Worm (Caenorhabditis elegans) whole organism, L3 larva: Measurements from ENCODE around the gene his-31.
A peak's percentile ranks its signal among the peaks of the same experiment; 100 is the strongest.

ENCODE experiments used
- R02D3.7 ChIP-seq: fragments of 150-350 bp; optimal IDR thresholded peaks from 2 replicates; lab custom pipeline; 2014; ENCODE audit warnings: missing biosample characterization, missing genetic modification characterization
- ZK546.5 ChIP-seq: sonication (generic microtip); optimal IDR thresholded peaks from 2 replicates; lab custom pipeline; 2017; ENCODE audit warnings: missing biosample characterization, missing genetic modification characterization
- ama-1 ChIP-seq: fragments of 150-350 bp; optimal IDR thresholded peaks from 2 replicates; lab custom pipeline; 2018
- ceh-16 ChIP-seq: sonication (generic microtip); optimal IDR thresholded peaks from 2 replicates; lab custom pipeline; 2017; ENCODE audit warnings: missing biosample characterization, missing genetic modification characterization
- ceh-28 ChIP-seq: fragments of 150-350 bp; optimal IDR thresholded peaks from 2 replicates; lab custom pipeline; 2014; ENCODE audit warnings: missing biosample characterization, missing genetic modification reagents, missing genetic modification characterization
- ceh-82 ChIP-seq: fragments of 150-350 bp; optimal IDR thresholded peaks from 2 replicates; lab custom pipeline; 2014; ENCODE audit warnings: missing biosample characterization, missing genetic modification characterization
- ceh-9 ChIP-seq: sonication (generic microtip); optimal IDR thresholded peaks from 2 replicates; lab custom pipeline; 2018; ENCODE audit warnings: missing biosample characterization, missing genetic modification characterization
- daf-12 ChIP-seq: fragments of 150-350 bp; optimal IDR thresholded peaks from 2 replicates; lab custom pipeline; 2014; ENCODE audit warnings: missing biosample characterization, missing genetic modification reagents, missing genetic modification characterization
- egl-27 ChIP-seq: sonication (generic microtip); optimal IDR thresholded peaks from 4 replicates; lab custom pipeline; 2017; ENCODE audit warnings: missing biosample characterization, missing genetic modification reagents, missing genetic modification characterization
- egl-5 ChIP-seq: fragments of 150-350 bp; optimal IDR thresholded peaks from 2 replicates; lab custom pipeline; 2017; ENCODE audit warnings: missing biosample characterization, missing genetic modification reagents, missing genetic modification characterization, inconsistent platforms
- elt-1 ChIP-seq: fragments of 150-350 bp; optimal IDR thresholded peaks from 2 replicates; lab custom pipeline; 2014; ENCODE audit warnings: missing biosample characterization, missing genetic modification characterization
- elt-2 ChIP-seq: sonication (generic microtip); optimal IDR thresholded peaks from 2 replicates; lab custom pipeline; 2016; ENCODE audit warnings: missing genetic modification reagents, mild to moderate bottlenecking, missing genetic modification characterization, missing compliant biosample characterization
- elt-3 ChIP-seq, 3 experiments: fragments of 150-350 bp in 1 of 3; sonication (generic microtip) in 2 of 3; optimal IDR thresholded peaks; 2 replicates in 2 of 3; 4 replicates in 1 of 3; lab custom pipeline; 2014 to 2017; ENCODE audit warnings: missing biosample characterization in 3 of 3, missing genetic modification characterization in 3 of 3
- eor-1 ChIP-seq, 2 experiments: fragments of 150-350 bp; optimal IDR thresholded peaks; 2 replicates each; lab custom pipeline; 2014 to 2018; ENCODE audit warnings: missing biosample characterization in 2 of 2, missing genetic modification characterization in 2 of 2
- fkh-10 ChIP-seq: sonication (generic microtip); optimal IDR thresholded peaks from 2 replicates; lab custom pipeline; 2017; ENCODE audit warnings: missing biosample characterization, missing genetic modification reagents, missing genetic modification characterization
- fos-1 ChIP-seq: fragments of 150-350 bp; optimal IDR thresholded peaks from 2 replicates; lab custom pipeline; 2014; ENCODE audit warnings: missing biosample characterization, missing genetic modification characterization
- hmg-11 ChIP-seq: sonication (generic microtip); optimal IDR thresholded peaks from 2 replicates; lab custom pipeline; 2016; ENCODE audit warnings: missing genetic modification characterization, missing compliant biosample characterization
- jun-1 ChIP-seq: fragments of 150-350 bp; optimal IDR thresholded peaks from 2 replicates; lab custom pipeline; 2014; ENCODE audit warnings: missing biosample characterization, missing genetic modification reagents, missing genetic modification characterization
- lin-15B ChIP-seq: fragments of 150-350 bp; optimal IDR thresholded peaks from 2 replicates; lab custom pipeline; 2014; ENCODE audit warnings: missing biosample characterization, missing genetic modification characterization
- lin-39 ChIP-seq: fragments of 150-350 bp; optimal IDR thresholded peaks from 2 replicates; lab custom pipeline; 2018; ENCODE audit warnings: missing biosample characterization, missing genetic modification reagents, missing genetic modification characterization
- lsy-12 ChIP-seq: sonication (generic microtip); optimal IDR thresholded peaks from 2 replicates; lab custom pipeline; 2016; ENCODE audit warnings: mild to moderate bottlenecking, missing genetic modification characterization, missing compliant biosample characterization
- mdl-1 ChIP-seq: fragments of 150-350 bp; optimal IDR thresholded peaks from 2 replicates; lab custom pipeline; 2014; ENCODE audit warnings: missing biosample characterization, missing genetic modification characterization
- mml-1 ChIP-seq: fragments of 150-350 bp; sonication (generic microtip); optimal IDR thresholded peaks from 3 replicates; lab custom pipeline; 2014; ENCODE audit warnings: missing biosample characterization, missing genetic modification characterization
- nfya-1 ChIP-seq: sonication (generic microtip); optimal IDR thresholded peaks from 2 replicates; lab custom pipeline; 2017; ENCODE audit warnings: missing genetic modification characterization, mild to moderate bottlenecking, missing compliant biosample characterization, antibody characterized with exemption, moderate library complexity; ENCODE audit not compliant: insufficient read depth
- nhr-11 ChIP-seq: fragments of 150-350 bp; optimal IDR thresholded peaks from 2 replicates; lab custom pipeline; 2014; ENCODE audit warnings: missing biosample characterization, missing genetic modification characterization
- nhr-12 ChIP-seq: fragments of 150-350 bp; optimal IDR thresholded peaks from 2 replicates; lab custom pipeline; 2014; ENCODE audit warnings: missing biosample characterization, missing genetic modification characterization
- nhr-23 ChIP-seq: fragments of 150-350 bp; optimal IDR thresholded peaks from 2 replicates; lab custom pipeline; 2014; ENCODE audit warnings: missing biosample characterization, missing genetic modification reagents, missing genetic modification characterization
- nhr-237 ChIP-seq: fragments of 150-350 bp; optimal IDR thresholded peaks from 2 replicates; lab custom pipeline; 2014; ENCODE audit warnings: missing biosample characterization, missing genetic modification characterization
- nhr-25 ChIP-seq: sonication (generic microtip); optimal IDR thresholded peaks from 2 replicates; lab custom pipeline; 2017; ENCODE audit warnings: missing biosample characterization, missing genetic modification characterization
- nhr-43 ChIP-seq: sonication (generic microtip); optimal IDR thresholded peaks from 2 replicates; lab custom pipeline; 2016; ENCODE audit warnings: mild to moderate bottlenecking, missing genetic modification characterization, missing compliant biosample characterization; ENCODE audit not compliant: poor library complexity, severe bottlenecking
- nhr-76 ChIP-seq: fragments of 150-350 bp; sonication (generic microtip); optimal IDR thresholded peaks from 5 replicates; lab custom pipeline; 2014; ENCODE audit warnings: missing biosample characterization, missing genetic modification characterization
- nhr-77 ChIP-seq: fragments of 150-350 bp; optimal IDR thresholded peaks from 2 replicates; lab custom pipeline; 2014; ENCODE audit warnings: missing biosample characterization, missing genetic modification characterization
- pha-4 ChIP-seq: fragments of 150-350 bp; optimal IDR thresholded peaks from 2 replicates; lab custom pipeline; 2014; ENCODE audit warnings: missing biosample characterization, missing genetic modification reagents, missing genetic modification characterization
- pqm-1 ChIP-seq: fragments of 150-350 bp; optimal IDR thresholded peaks from 2 replicates; lab custom pipeline; 2017; ENCODE audit warnings: missing biosample characterization, missing genetic modification characterization, inconsistent platforms
- skn-1 ChIP-seq: fragments of 150-350 bp; optimal IDR thresholded peaks from 2 replicates; lab custom pipeline; 2014; ENCODE audit warnings: missing biosample characterization, missing genetic modification characterization
- snpc-4 ChIP-seq: fragments of 150-350 bp; optimal IDR thresholded peaks from 2 replicates; lab custom pipeline; 2014; ENCODE audit warnings: missing biosample characterization, missing genetic modification characterization
- unc-39 ChIP-seq: sonication (generic microtip); optimal IDR thresholded peaks from 4 replicates; lab custom pipeline; 2017; ENCODE audit warnings: missing biosample characterization, missing genetic modification characterization
- unc-62 ChIP-seq: fragments of 150-350 bp; sonication (generic microtip); optimal IDR thresholded peaks from 4 replicates; lab custom pipeline; 2014; ENCODE audit warnings: missing biosample characterization, missing genetic modification reagents, missing genetic modification characterization
- ztf-11 ChIP-seq: fragments of 150-350 bp; optimal IDR thresholded peaks from 2 replicates; lab custom pipeline; 2014; ENCODE audit warnings: missing biosample characterization, missing genetic modification characterization
- ztf-4 ChIP-seq: fragments of 150-350 bp; optimal IDR thresholded peaks from 2 replicates; lab custom pipeline; 2014; ENCODE audit warnings: missing biosample characterization, missing genetic modification characterization

his-31 gene

ce11 chrIV:8333954-8333987 lies at the start of gene his-31:
Gene his-31, minus strand, starts transcription at chrIV:8333983.
- TF ChIP-seq egl-27 (tag; lab: Kevin White, UChicago) (no peak), nhr-237 (tag; lab: Kevin White, UChicago) (no peak), nhr-12 (tag; lab: Kevin White, UChicago) (no peak), mml-1 (tag; lab: Kevin White, UChicago) (no peak), nhr-23 (tag; lab: Kevin White, UChicago) (no peak)

ce11 chrIV:8382695-8383094 lies 48.9 kb upstream of the his-31 start, which contains the start of gene D2096.9:
Gene D2096.9, minus strand, starts transcription at chrIV:8382795.
- no peak for TF ChIP-seq eor-1 (tag; optimal IDR thresholded peaks at IDR 0.05; lab: Kevin White, UChicago)
- TF ChIP-seq mdl-1 (tag; lab: Kevin White, UChicago): no peak
- no peak for TF ChIP-seq nhr-11 (tag; lab: Kevin White, UChicago)

ce11 chrIV:8380266-8380850 lies 46.6 kb upstream of the his-31 start:
- TF ChIP-seq lin-39 (tag; lab: Kevin White, UChicago) (no peak), nhr-43 (no peak), pha-4 (tag; lab: Kevin White, UChicago) (peak; percentile 59), unc-39 (tag; lab: Kevin White, UChicago) (no peak), pqm-1 (tag; lab: Kevin White, UChicago) (peak; percentile 89), mdl-1 (tag; lab: Kevin White, UChicago) (no peak), nhr-25 (tag; lab: Kevin White, UChicago) (no peak), snpc-4 (tag; lab: Kevin White, UChicago) (no peak), jun-1 (tag; lab: Kevin White, UChicago) (peak; percentile 32), daf-12 (no peak), elt-2 (tag; lab: Kevin White, UChicago) (peak; percentile 97)

- TF ChIP-seq ama-1 (lab: Kevin White, UChicago): no peak
- TF ChIP-seq unc-62: no peak
- no peak for TF ChIP-seq ceh-9 (tag; lab: Kevin White, UChicago)
- TF ChIP-seq pqm-1 (tag; lab: Kevin White, UChicago): no peak
- no peak for TF ChIP-seq nhr-76 (tag; lab: Kevin White, UChicago)
- no peak for TF ChIP-seq ceh-16 (tag; lab: Kevin White, UChicago)
- TF ChIP-seq elt-3 (tag; optimal IDR thresholded peaks at IDR 0.05; lab: Kevin White, UChicago): no peak
- no peak for TF ChIP-seq ZK546.5 (tag; lab: Kevin White, UChicago)
- no peak for TF ChIP-seq nhr-12 (tag; lab: Kevin White, UChicago)
- no peak for TF ChIP-seq nhr-43
- no peak for TF ChIP-seq pha-4 (tag; lab: Kevin White, UChicago)
- TF ChIP-seq nfya-1 (tag; lab: Kevin White, UChicago): no peak
Observed at ce11 chrIV:8379683-8380082, 45.9 kb upstream of the his-31 start, which contains the start of gene praf-3. Gene praf-3, plus strand, starts transcription at chrIV:8379983.

DNA sequence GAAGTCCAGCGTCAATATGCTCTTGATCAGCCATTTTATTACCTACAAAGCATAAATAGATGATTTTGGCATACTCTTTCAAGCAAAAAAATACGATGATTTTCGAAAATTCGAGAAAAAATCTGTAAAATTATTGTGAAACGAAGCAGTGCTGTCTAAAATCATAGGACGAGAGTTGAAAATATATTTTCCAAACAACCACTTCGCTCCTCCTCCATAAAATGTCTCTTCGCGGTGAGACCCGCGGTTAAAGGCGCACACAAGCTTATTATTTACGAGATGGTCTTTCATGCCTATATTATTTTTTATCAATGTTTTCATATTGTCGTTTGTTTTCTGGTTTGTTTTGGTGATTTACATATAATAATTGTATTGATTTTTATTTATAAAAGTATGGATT lies 45.5 kb upstream of the his-31 start, which contains the start of gene nap-1:
nap-1 (minus strand) TSS at position 42 of the 400 bp plus-strand sequence.
- TF ChIP-seq ceh-82 (tag; lab: Kevin White, UChicago) (no peak), unc-39 (tag; lab: Kevin White, UChicago) (no peak), elt-2 (tag; lab: Kevin White, UChicago) (peak; percentile 58), lin-15B (tag; lab: Kevin White, UChicago) (peak; percentile 82), mdl-1 (tag; lab: Kevin White, UChicago) (no peak), nhr-11 (tag; lab: Kevin White, UChicago) (no peak), ztf-11 (no peak), daf-12 (no peak), ZK546.5 (tag; lab: Kevin White, UChicago) (no peak), ceh-16 (tag; lab: Kevin White, UChicago) (no peak), ceh-9 (tag; lab: Kevin White, UChicago) (no peak), nfya-1 (tag; lab: Kevin White, UChicago) (peak; percentile 87), fkh-10 (GFP tag; lab: Kevin White, UChicago) (peak; percentile 24), hmg-11 (tag; lab: Kevin White, UChicago) (peak; percentile 68), pqm-1 (tag; lab: Kevin White, UChicago) (peak; percentile 43), lin-39 (tag; lab: Kevin White, UChicago) (peak; percentile 84), R02D3.7 (peak; percentile 97), lsy-12 (no peak), skn-1 (tag; lab: Kevin White, UChicago) (peak; percentile 33), nhr-25 (tag; lab: Kevin White, UChicago) (peak; percentile 47), pha-4 (tag; lab: Kevin White, UChicago) (peak; percentile 95), ama-1 (lab: Kevin White, UChicago) (peak; percentile 14), fos-1 (tag; lab: Kevin White, UChicago) (no peak), nhr-23 (tag; lab: Kevin White, UChicago) (peak; percentile 75), elt-1 (no peak), egl-5 (tag; lab: Kevin White, UChicago) (peak; percentile 85), unc-62 (peak; percentile 26), ceh-28 (tag; lab: Kevin White, UChicago) (peak; percentile 39), snpc-4 (tag; lab: Kevin White, UChicago) (peak; percentile 83), ztf-4 (tag; lab: Kevin White, UChicago) (peak; percentile 62), nhr-77 (tag; lab: Kevin White, UChicago) (no peak)
